Worm (Caenorhabditis elegans) whole organism, midembryonic: ENCODE data around the gene hyl-1.

Experiments
- T22C8.4 ChIP-seq: fragments of 200-800 bp; sonication (Bioruptor generic); IDR thresholded peaks from 2 replicates; pipeline ENCODE4 v1.3.6; 2022; ENCODE audit warnings: missing genetic modification characterization, missing compliant biosample characterization
- cog-1 ChIP-seq: sonication (generic microtip); optimal IDR thresholded peaks from 2 replicates; lab custom pipeline; 2016; ENCODE audit warnings: missing genetic modification characterization, missing compliant biosample characterization
- flt-1 ChIP-seq: fragments of 200-800 bp; sonication (Bioruptor generic); IDR thresholded peaks from 2 replicates; pipeline ENCODE4 v1.3.6; 2022; ENCODE audit warnings: missing genetic modification characterization, missing compliant biosample characterization
- klf-2 ChIP-seq: fragments of 200-800 bp; sonication (Bioruptor generic); conservative IDR thresholded peaks from 2 replicates; pipeline ENCODE4 v1.3.6; 2022; ENCODE audit warnings: missing genetic modification reagents, missing genetic modification characterization, missing compliant biosample characterization
- med-1 ChIP-seq: sonication (generic microtip); optimal IDR thresholded peaks from 2 replicates; lab custom pipeline; 2017; ENCODE audit warnings: missing genetic modification characterization, mild to moderate bottlenecking, missing compliant biosample characterization, antibody characterized with exemption, missing genetic modification reagents; ENCODE audit not compliant: insufficient read depth
- ref-1 ChIP-seq: fragments of 200-800 bp; sonication (Bioruptor generic); conservative IDR thresholded peaks from 2 replicates; pipeline ENCODE4 v1.3.6; 2022; ENCODE audit warnings: missing genetic modification reagents, missing genetic modification characterization, missing compliant biosample characterization
- tab-1 ChIP-seq: fragments of 200-800 bp; sonication (Bioruptor generic); IDR thresholded peaks from 2 replicates; pipeline ENCODE4 v1.3.6; 2022; ENCODE audit warnings: missing genetic modification characterization, missing compliant biosample characterization
- ztf-23 ChIP-seq: fragments of 200-800 bp; sonication (Bioruptor generic); IDR thresholded peaks from 2 replicates; pipeline ENCODE4 v1.3.6; 2022; ENCODE audit warnings: missing genetic modification reagents, missing genetic modification characterization, missing compliant biosample characterization
- ztf-29 ChIP-seq: fragments of 200-800 bp; sonication (Bioruptor generic); IDR thresholded peaks from 2 replicates; pipeline ENCODE4 v1.3.6; 2022; ENCODE audit warnings: missing genetic modification reagents, missing genetic modification characterization, missing compliant biosample characterization

hyl-1 gene

DNA sequence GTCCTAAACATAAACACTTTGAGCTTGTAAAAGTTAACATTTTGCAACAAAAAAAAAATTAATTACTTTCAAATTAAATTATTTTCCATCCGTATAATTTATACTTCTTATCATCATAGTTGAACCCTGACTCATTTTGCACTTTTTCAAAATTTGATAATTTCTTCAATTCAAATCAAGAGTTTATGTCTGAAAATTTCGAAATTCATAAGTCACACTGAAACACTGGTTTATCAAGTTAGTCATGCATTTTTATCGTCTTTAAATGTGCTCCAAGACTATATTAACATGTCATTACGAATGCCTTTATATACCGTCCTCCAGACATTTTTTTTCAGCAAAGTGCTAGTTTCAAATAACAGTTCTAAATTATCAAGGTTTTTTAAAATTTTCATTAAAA is 722 bp downstream of the hyl-1 start:
- TF ChIP-seq T22C8.4 (GFP tag; lab: Robert Waterston, UW): no peak
- no peak for TF ChIP-seq cog-1
- no peak for TF ChIP-seq ztf-29 (GFP tag; lab: Robert Waterston, UW)
- TF ChIP-seq ztf-23 (GFP tag; lab: Robert Waterston, UW): no peak
- TF ChIP-seq tab-1 (GFP tag; lab: Robert Waterston, UW): no peak
- no peak for TF ChIP-seq ref-1
- TF ChIP-seq flt-1 (GFP tag; lab: Robert Waterston, UW): no peak
- no peak for TF ChIP-seq med-1 (GFP tag; lab: Kevin White, UChicago)
- no peak for TF ChIP-seq klf-2 (GFP tag; lab: Robert Waterston, UW)

DNA sequence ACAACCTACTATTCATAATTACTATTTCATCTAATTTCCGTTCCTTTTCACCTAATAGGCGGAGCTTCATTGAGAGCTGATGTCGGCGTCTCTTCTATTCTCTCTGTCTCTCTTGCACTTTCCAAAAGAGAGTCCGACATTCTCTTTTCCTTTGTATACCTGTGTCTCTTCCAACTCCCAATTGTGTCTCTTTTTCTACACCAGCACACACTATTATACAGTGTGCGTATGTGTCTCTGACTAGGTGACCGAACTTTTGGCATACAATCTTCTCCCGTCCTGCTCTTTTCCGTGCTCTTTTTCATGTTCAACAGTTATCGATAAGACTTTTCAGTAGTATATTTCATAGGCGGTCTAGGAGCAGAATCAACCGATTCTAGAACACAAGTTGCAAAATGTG is 1.3 kb downstream of the hyl-1 start:
- TF ChIP-seq T22C8.4 (GFP tag; lab: Robert Waterston, UW) (no peak), ztf-29 (GFP tag; lab: Robert Waterston, UW) (no peak), cog-1 (no peak), ztf-23 (GFP tag; lab: Robert Waterston, UW) (no peak), klf-2 (GFP tag; lab: Robert Waterston, UW) (no peak), med-1 (GFP tag; lab: Kevin White, UChicago) (no peak), tab-1 (GFP tag; lab: Robert Waterston, UW) (no peak)

DNA sequence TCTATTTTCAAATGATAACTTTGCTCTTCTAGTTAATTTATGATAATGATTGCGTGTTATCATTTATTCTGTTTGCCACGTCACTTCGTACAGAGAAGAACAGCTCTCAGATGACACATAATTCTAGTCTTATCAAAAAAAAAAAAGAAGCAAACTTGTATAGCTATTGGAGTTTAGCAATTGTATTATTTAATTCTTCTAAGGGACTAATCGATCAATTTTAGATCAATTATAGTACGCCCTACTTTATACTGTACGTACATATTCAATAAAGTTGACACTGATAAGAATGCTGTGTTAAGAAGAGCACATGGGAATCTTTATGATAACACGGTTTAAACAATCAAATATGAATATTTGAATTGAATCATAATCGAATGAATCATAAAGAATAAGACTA is 3.3 kb downstream of the hyl-1 start:
- TF ChIP-seq ztf-23 (GFP tag; lab: Robert Waterston, UW): no peak
- TF ChIP-seq T22C8.4 (GFP tag; lab: Robert Waterston, UW): no peak
- TF ChIP-seq flt-1 (GFP tag; lab: Robert Waterston, UW): no peak
- no peak for TF ChIP-seq ref-1
- no peak for TF ChIP-seq ztf-29 (GFP tag; lab: Robert Waterston, UW)
- no peak for TF ChIP-seq med-1 (GFP tag; lab: Kevin White, UChicago)
- TF ChIP-seq tab-1 (GFP tag; lab: Robert Waterston, UW): no peak
- no peak for TF ChIP-seq klf-2 (GFP tag; lab: Robert Waterston, UW)
- no peak for TF ChIP-seq cog-1

DNA sequence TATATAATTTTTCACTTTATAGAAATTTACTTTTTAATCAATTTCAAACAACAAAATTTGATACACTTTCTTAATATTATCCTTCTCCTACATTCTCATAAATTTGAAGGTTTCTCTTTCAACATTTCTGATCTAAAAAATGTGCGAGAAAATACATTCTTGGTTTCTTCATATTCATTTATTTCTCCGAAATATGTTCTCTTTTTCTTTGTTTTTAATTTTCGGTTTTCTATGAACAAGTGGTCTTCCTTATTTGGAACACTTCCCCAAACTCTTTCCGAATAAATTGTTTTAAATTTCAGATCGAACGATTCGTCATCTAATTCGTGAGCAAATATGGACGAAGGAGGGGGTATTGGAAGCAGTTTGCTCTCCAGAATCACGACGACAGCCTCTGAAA is 20.2 kb downstream of the hyl-1 start, which contains the start of gene npr-22:
Gene npr-22 (plus strand): TSS at position 301 of the 400 bp plus-strand sequence.
- no peak for TF ChIP-seq tab-1 (GFP tag; lab: Robert Waterston, UW)
- no peak for TF ChIP-seq ref-1
- TF ChIP-seq T22C8.4 (GFP tag; lab: Robert Waterston, UW): no peak
- TF ChIP-seq med-1 (GFP tag; lab: Kevin White, UChicago): no peak

DNA sequence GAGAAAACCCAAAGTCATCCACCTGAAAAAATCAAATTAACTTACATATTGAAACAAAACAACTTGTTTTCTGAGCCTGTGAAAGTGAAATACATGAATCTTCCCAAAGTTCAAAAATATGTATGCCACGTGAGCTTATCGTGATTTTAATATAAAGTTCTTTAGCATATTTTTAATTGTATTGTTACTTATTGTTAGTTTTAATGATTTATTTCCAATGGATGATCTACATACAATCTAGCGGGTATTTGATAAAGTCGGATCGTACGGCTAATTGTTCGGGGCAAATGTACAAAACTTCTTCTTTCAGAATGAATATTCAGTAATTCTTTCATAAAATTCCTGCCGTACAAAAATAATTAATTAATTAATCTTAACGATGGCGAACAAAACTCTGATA is 31.3 kb downstream of the hyl-1 start, which contains the start of gene Y59H11AM.4:
Gene Y59H11AM.4 (minus strand): TSS at position 101 of the 400 bp plus-strand sequence.
- TF ChIP-seq med-1 (GFP tag; lab: Kevin White, UChicago) (no peak), ztf-23 (GFP tag; lab: Robert Waterston, UW) (no peak), T22C8.4 (GFP tag; lab: Robert Waterston, UW) (no peak), ztf-29 (GFP tag; lab: Robert Waterston, UW) (no peak), flt-1 (GFP tag; lab: Robert Waterston, UW) (no peak), klf-2 (GFP tag; lab: Robert Waterston, UW) (no peak), cog-1 (no peak), ref-1 (no peak), tab-1 (GFP tag; lab: Robert Waterston, UW) (no peak)

DNA sequence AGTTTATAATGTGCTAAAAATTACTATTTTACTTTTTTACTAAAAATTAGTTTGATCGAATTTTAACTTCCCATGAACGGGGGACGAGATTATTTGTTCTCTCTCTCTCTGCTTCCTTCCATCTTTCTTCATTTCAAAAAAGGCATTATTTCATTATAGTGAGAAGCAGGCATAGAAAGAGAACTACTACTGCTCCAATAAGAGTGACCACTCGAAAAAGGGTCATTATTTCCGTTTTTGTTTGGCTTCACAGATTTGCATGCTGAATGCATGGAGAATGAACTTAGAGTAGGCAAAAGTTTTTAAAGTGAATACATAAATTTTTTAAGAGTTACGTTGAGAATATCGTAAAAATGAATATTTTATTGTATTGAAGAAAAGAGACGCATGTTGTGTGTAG is 31.8 kb downstream of the hyl-1 start:
- TF ChIP-seq ztf-29 (GFP tag; lab: Robert Waterston, UW): no peak
- TF ChIP-seq med-1 (GFP tag; lab: Kevin White, UChicago): no peak
- TF ChIP-seq klf-2 (GFP tag; lab: Robert Waterston, UW): no peak
- TF ChIP-seq ztf-23 (GFP tag; lab: Robert Waterston, UW): no peak
- TF ChIP-seq T22C8.4 (GFP tag; lab: Robert Waterston, UW): no peak
- TF ChIP-seq flt-1 (GFP tag; lab: Robert Waterston, UW): no peak
- TF ChIP-seq tab-1 (GFP tag; lab: Robert Waterston, UW): no peak
- no peak for TF ChIP-seq cog-1
- no peak for TF ChIP-seq ref-1

DNA sequence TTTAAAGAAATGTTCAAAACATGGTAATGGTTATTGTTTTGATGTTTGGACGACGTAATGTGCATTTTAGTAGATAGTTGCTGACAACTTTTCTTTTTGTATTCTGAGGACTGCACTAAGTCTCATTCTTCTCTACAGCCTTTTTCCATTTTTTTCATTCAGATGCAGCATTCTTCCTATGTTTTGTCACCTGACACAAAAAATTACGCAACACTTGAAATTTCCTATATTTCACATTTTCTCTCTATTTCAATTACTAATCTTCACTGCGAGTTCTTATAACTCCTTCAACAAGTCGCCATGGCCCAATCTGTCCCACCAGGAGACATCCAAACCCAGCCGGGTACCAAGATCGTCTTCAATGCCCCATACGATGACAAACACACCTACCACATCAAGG is 32.2 kb downstream of the hyl-1 start, which contains the start of gene Y59H11AM.1:
Gene Y59H11AM.1 (plus strand): TSS at position 301 of the 400 bp plus-strand sequence.
- TF ChIP-seq ref-1 (no peak), cog-1 (no peak), ztf-23 (GFP tag; lab: Robert Waterston, UW) (no peak), med-1 (GFP tag; lab: Kevin White, UChicago) (no peak), klf-2 (GFP tag; lab: Robert Waterston, UW) (no peak), flt-1 (GFP tag; lab: Robert Waterston, UW) (no peak), T22C8.4 (GFP tag; lab: Robert Waterston, UW) (no peak), tab-1 (GFP tag; lab: Robert Waterston, UW) (no peak), ztf-29 (GFP tag; lab: Robert Waterston, UW) (no peak)

DNA sequence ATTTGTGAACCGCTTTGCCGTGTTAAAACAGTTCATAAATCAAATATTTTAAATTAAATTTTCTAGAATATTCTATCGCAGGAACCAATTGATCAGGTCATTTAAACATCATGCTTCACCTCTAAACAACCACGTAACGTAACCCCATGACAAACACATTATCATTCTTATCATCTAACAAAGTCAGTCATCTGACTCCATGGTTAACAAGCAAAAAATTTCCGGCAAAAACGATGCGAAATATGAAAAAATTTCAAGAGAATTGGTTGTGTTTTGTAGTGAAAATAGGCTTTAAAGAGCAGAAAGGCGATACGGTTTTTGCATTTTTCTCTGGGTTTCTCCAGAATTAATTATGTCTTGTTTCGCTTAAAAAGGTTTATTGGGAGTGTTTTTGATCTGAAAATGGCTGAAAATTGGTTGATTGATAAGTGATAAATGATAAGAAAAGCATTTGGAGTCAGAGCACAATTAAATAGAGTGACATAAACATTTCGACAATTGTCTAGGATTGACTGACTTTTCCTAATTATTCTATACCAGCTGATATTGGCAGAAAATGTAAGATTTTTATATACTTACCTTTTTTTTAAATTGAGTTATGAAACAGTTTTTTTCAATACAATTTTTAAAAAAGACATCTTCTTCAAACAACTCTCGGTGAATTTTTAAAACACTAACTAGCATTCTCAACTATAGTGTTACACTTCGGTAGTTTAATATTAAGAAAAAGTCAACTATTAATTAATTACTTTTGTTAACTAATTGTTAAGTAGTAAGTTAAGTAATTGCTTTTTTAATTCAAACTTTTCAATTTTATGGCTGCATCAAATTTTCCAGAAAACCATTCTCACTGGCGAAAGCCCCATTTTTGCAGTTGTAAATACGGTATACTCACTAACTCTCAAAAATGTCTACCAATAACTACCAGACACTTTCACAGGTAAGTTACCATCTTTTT is 46.4 kb downstream of the hyl-1 start, which contains the start of gene catp-7:
Gene catp-7 (plus strand): TSS at position 908 of the 958 bp plus-strand sequence.
- TF ChIP-seq cog-1 (no peak), med-1 (GFP tag; lab: Kevin White, UChicago) (no peak), T22C8.4 (GFP tag; lab: Robert Waterston, UW) (no peak), ztf-29 (GFP tag; lab: Robert Waterston, UW) (no peak), tab-1 (GFP tag; lab: Robert Waterston, UW) (no peak), klf-2 (GFP tag; lab: Robert Waterston, UW) (no peak), ztf-23 (GFP tag; lab: Robert Waterston, UW) (no peak), flt-1 (GFP tag; lab: Robert Waterston, UW) (no peak), ref-1 (no peak)

DNA sequence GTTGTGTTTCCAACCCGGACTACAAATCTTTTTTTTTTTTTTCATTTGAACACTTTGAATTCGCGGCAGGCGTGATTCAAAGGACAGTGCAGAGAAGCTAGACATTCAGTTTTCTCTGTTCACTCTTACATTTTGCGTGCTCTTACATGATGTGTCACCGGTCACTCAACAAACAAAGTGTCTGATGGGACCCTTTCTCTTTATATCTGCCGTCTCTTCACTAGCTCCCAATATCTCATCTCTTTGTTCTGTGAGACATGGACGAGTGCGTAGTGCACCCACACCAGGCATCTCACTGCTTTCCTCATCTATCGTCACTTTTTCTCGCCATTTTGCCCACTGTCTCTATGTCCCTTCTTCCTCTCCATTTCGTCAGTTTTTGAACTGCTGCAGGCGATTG is 48.1 kb downstream of the hyl-1 start:
- no peak for TF ChIP-seq flt-1 (GFP tag; lab: Robert Waterston, UW)
- TF ChIP-seq ztf-29 (GFP tag; lab: Robert Waterston, UW): no peak
- no peak for TF ChIP-seq klf-2 (GFP tag; lab: Robert Waterston, UW)
- TF ChIP-seq ztf-23 (GFP tag; lab: Robert Waterston, UW): no peak
- TF ChIP-seq tab-1 (GFP tag; lab: Robert Waterston, UW): no peak
- no peak for TF ChIP-seq ref-1
- TF ChIP-seq med-1 (GFP tag; lab: Kevin White, UChicago): no peak
- no peak for TF ChIP-seq T22C8.4 (GFP tag; lab: Robert Waterston, UW)
- no peak for TF ChIP-seq cog-1
